Fruit fly (Drosophila melanogaster): ENCODE results near the gene CG17032.

DNA sequence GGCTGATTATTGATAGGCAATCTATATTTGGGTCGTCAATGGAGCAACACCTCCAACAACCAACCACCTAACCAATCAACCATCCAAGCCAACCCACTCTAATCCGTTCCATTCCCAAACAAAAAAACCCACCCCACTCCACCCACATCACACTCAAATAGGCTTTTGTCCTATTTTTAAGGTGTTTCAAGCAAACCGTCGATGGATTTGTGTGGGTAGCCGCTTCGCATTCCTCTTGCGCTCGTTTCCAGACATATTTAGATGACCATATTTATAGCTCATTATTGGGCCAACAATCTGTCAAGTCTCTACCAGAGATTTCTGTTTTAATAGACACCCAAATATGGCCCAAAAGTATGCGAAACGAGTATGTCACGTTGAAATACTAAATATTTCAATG, 39.6 kb downstream of the CG17032 start:
- TF ChIP-seq psq (optimal IDR thresholded peaks at IDR 0.05) (no peak), Dll (optimal IDR thresholded peaks at IDR 0.05) (no peak), CG8478 (optimal IDR thresholded peaks at IDR 0.05) (no peak)

Measured in whole organism.